Worm (Caenorhabditis elegans) whole organism, L2 larva: ENCODE measurements around the gene F55G1.15.

ENCODE experiments used
- C34F6.9 ChIP-seq: fragments of 150-350 bp; optimal IDR thresholded peaks from 2 replicates; lab custom pipeline; 2014; ENCODE audit warnings: missing biosample characterization, missing genetic modification characterization
- F13H6.1 ChIP-seq: sonication (generic microtip); optimal IDR thresholded peaks from 2 replicates; lab custom pipeline; 2016; ENCODE audit warnings: missing genetic modification characterization, missing compliant biosample characterization
- R02D3.7 ChIP-seq: fragments of 150-350 bp; optimal IDR thresholded peaks from 2 replicates; lab custom pipeline; 2014; ENCODE audit warnings: missing biosample characterization, missing genetic modification characterization
- alr-1 ChIP-seq: fragments of 150-350 bp; optimal IDR thresholded peaks from 2 replicates; lab custom pipeline; 2014; ENCODE audit warnings: missing biosample characterization, missing genetic modification characterization
- aly-2 ChIP-seq: fragments of 150-350 bp; optimal IDR thresholded peaks from 2 replicates; lab custom pipeline; 2014; ENCODE audit warnings: missing biosample characterization, missing genetic modification characterization
- ama-1 ChIP-seq: fragments of 150-350 bp; optimal IDR thresholded peaks from 2 replicates; lab custom pipeline; 2018; ENCODE audit warnings: inconsistent platforms
- blmp-1 ChIP-seq: sonication (generic microtip); optimal IDR thresholded peaks from 2 replicates; lab custom pipeline; 2017; ENCODE audit warnings: missing genetic modification characterization, mild to moderate bottlenecking, missing compliant biosample characterization, antibody characterized with exemption, moderate library complexity; ENCODE audit not compliant: insufficient read depth
- ceh-16 ChIP-seq: fragments of 150-350 bp; optimal IDR thresholded peaks from 2 replicates; lab custom pipeline; 2014; ENCODE audit warnings: missing biosample characterization, missing genetic modification characterization
- ceh-82 ChIP-seq: fragments of 150-350 bp; optimal IDR thresholded peaks from 2 replicates; lab custom pipeline; 2014; ENCODE audit warnings: missing biosample characterization, missing genetic modification characterization
- crh-2 ChIP-seq: sonication (generic microtip); optimal IDR thresholded peaks from 2 replicates; lab custom pipeline; 2017; ENCODE audit warnings: missing biosample characterization, missing genetic modification characterization
- dmd-4 ChIP-seq: sonication (generic microtip); optimal IDR thresholded peaks from 2 replicates; lab custom pipeline; 2017; ENCODE audit warnings: missing biosample characterization, missing genetic modification characterization
- egl-27 ChIP-seq: sonication (generic microtip); optimal IDR thresholded peaks from 3 replicates; lab custom pipeline; 2017; ENCODE audit warnings: missing biosample characterization, missing genetic modification reagents, missing genetic modification characterization
- elt-1 ChIP-seq: fragments of 150-350 bp; optimal IDR thresholded peaks from 2 replicates; lab custom pipeline; 2014; ENCODE audit warnings: missing biosample characterization, missing genetic modification characterization
- elt-3 ChIP-seq: sonication (generic microtip); optimal IDR thresholded peaks from 2 replicates; lab custom pipeline; 2017; ENCODE audit warnings: missing biosample characterization, missing genetic modification characterization
- fos-1 ChIP-seq: fragments of 150-350 bp; optimal IDR thresholded peaks from 2 replicates; lab custom pipeline; 2014; ENCODE audit warnings: missing biosample characterization, missing genetic modification characterization
- lin-11 ChIP-seq: fragments of 150-350 bp; sonication (generic microtip); optimal IDR thresholded peaks from 2 replicates; lab custom pipeline; 2014; ENCODE audit warnings: missing biosample characterization, missing genetic modification characterization, inconsistent platforms, mixed read lengths
- lin-13 ChIP-seq: fragments of 150-350 bp; optimal IDR thresholded peaks from 2 replicates; lab custom pipeline; 2014; ENCODE audit warnings: missing biosample characterization, missing genetic modification reagents, missing genetic modification characterization
- lin-39 ChIP-seq: fragments of 150-350 bp; optimal IDR thresholded peaks from 2 replicates; lab custom pipeline; 2014; ENCODE audit warnings: missing biosample characterization, missing genetic modification reagents, missing genetic modification characterization
- lsy-2 ChIP-seq, 2 experiments: fragments of 150-350 bp in 1 of 2; sonication (generic microtip) in 1 of 2; optimal IDR thresholded peaks; 2 replicates each; lab custom pipeline; 2014 to 2017; ENCODE audit warnings: missing biosample characterization in 2 of 2, missing genetic modification characterization in 2 of 2
- mab-5 ChIP-seq: fragments of 150-350 bp; optimal IDR thresholded peaks from 2 replicates; lab custom pipeline; 2014; ENCODE audit warnings: missing biosample characterization, missing genetic modification characterization
- mbf-1 ChIP-seq: sonication (generic microtip); optimal IDR thresholded peaks from 2 replicates; lab custom pipeline; 2017; ENCODE audit warnings: missing biosample characterization, missing genetic modification characterization
- mdl-1 ChIP-seq, 2 experiments: fragments of 150-350 bp in 1 of 2; sonication (generic microtip) in 1 of 2; optimal IDR thresholded peaks; 2 replicates each; lab custom pipeline; 2017; ENCODE audit warnings: missing biosample characterization in 2 of 2, missing genetic modification characterization in 2 of 2
- nhr-11 ChIP-seq: fragments of 150-350 bp; optimal IDR thresholded peaks from 2 replicates; lab custom pipeline; 2014; ENCODE audit warnings: missing biosample characterization, missing genetic modification characterization
- nhr-12 ChIP-seq: fragments of 150-350 bp; optimal IDR thresholded peaks from 2 replicates; lab custom pipeline; 2014; ENCODE audit warnings: missing biosample characterization, missing genetic modification characterization
- nhr-129 ChIP-seq: fragments of 150-350 bp; optimal IDR thresholded peaks from 2 replicates; lab custom pipeline; 2014; ENCODE audit warnings: missing biosample characterization, missing genetic modification characterization
- nhr-23 ChIP-seq: fragments of 150-350 bp; optimal IDR thresholded peaks from 2 replicates; lab custom pipeline; 2014; ENCODE audit warnings: missing biosample characterization, missing genetic modification reagents, missing genetic modification characterization
- nhr-237 ChIP-seq: fragments of 150-350 bp; optimal IDR thresholded peaks from 2 replicates; lab custom pipeline; 2014; ENCODE audit warnings: missing biosample characterization, missing genetic modification characterization
- nhr-25 ChIP-seq: fragments of 150-350 bp; sonication (generic microtip); optimal IDR thresholded peaks from 3 replicates; lab custom pipeline; 2014; ENCODE audit warnings: missing biosample characterization, missing genetic modification characterization
- nhr-6 ChIP-seq: fragments of 150-350 bp; optimal IDR thresholded peaks from 2 replicates; lab custom pipeline; 2014; ENCODE audit warnings: missing biosample characterization, missing genetic modification characterization
- nhr-77 ChIP-seq: fragments of 150-350 bp; optimal IDR thresholded peaks from 2 replicates; lab custom pipeline; 2014; ENCODE audit warnings: missing biosample characterization, missing genetic modification characterization
- sem-4 ChIP-seq: fragments of 150-350 bp; optimal IDR thresholded peaks from 2 replicates; lab custom pipeline; 2014; ENCODE audit warnings: missing biosample characterization, missing genetic modification reagents, missing genetic modification characterization
- skn-1 ChIP-seq: sonication (generic microtip); optimal IDR thresholded peaks from 2 replicates; lab custom pipeline; 2017; ENCODE audit warnings: missing biosample characterization, missing genetic modification characterization
- sma-3 ChIP-seq: sonication (generic microtip); optimal IDR thresholded peaks from 2 replicates; lab custom pipeline; 2016; ENCODE audit warnings: missing genetic modification reagents, missing genetic modification characterization, missing compliant biosample characterization
- sma-9 ChIP-seq, 2 experiments: fragments of 150-350 bp in 1 of 2; sonication (generic microtip) in 1 of 2; optimal IDR thresholded peaks; 2 replicates each; lab custom pipeline; 2014 to 2016; ENCODE audit warnings: missing genetic modification characterization in 2 of 2, mild to moderate bottlenecking in 1 of 2, missing biosample characterization in 1 of 2, missing compliant biosample characterization in 1 of 2, missing genetic modification reagents in 1 of 2, moderate library complexity in 1 of 2
- snpc-4 ChIP-seq: fragments of 150-350 bp; optimal IDR thresholded peaks from 2 replicates; lab custom pipeline; 2014; ENCODE audit warnings: missing biosample characterization, missing genetic modification characterization
- unc-39 ChIP-seq: fragments of 150-350 bp; optimal IDR thresholded peaks from 2 replicates; lab custom pipeline; 2014; ENCODE audit warnings: missing biosample characterization, missing genetic modification characterization
- unc-55 ChIP-seq: fragments of 150-350 bp; sonication (generic microtip); optimal IDR thresholded peaks from 3 replicates; lab custom pipeline; 2014; ENCODE audit warnings: missing biosample characterization, missing genetic modification reagents, missing genetic modification characterization
- zag-1 ChIP-seq: fragments of 150-350 bp; optimal IDR thresholded peaks from 2 replicates; lab custom pipeline; 2014; ENCODE audit warnings: missing biosample characterization, missing genetic modification characterization
- ztf-11 ChIP-seq: sonication (generic microtip); optimal IDR thresholded peaks from 2 replicates; lab custom pipeline; 2017; ENCODE audit warnings: missing biosample characterization, missing genetic modification characterization
- ztf-4 ChIP-seq: fragments of 150-350 bp; optimal IDR thresholded peaks from 2 replicates; lab custom pipeline; 2014; ENCODE audit warnings: missing biosample characterization, missing genetic modification characterization

F55G1.15 gene

ce11 chrIV:7506711-7507110 lies 5.5 kb upstream of the F55G1.15 start:
- TF ChIP-seq ceh-82 (tag; lab: Kevin White, UChicago) (no peak), blmp-1 (no peak), mab-5 (no peak), elt-3 (tag; lab: Kevin White, UChicago) (no peak), ama-1 (no peak), dmd-4 (tag; lab: Kevin White, UChicago) (no peak), aly-2 (tag; lab: Kevin White, UChicago) (no peak), sma-3 (no peak), egl-27 (tag; lab: Kevin White, UChicago) (no peak), ztf-11 (tag; lab: Kevin White, UChicago) (no peak), nhr-25 (tag; lab: Kevin White, UChicago) (no peak), mdl-1 (tag; optimal IDR thresholded peaks at IDR 0.05; lab: Kevin White, UChicago) (no peak), ztf-4 (no peak), fos-1 (tag; lab: Kevin White, UChicago) (no peak), zag-1 (no peak), unc-55 (GFP tag; lab: Kevin White, UChicago) (no peak), skn-1 (no peak), nhr-23 (tag; lab: Kevin White, UChicago) (no peak), nhr-11 (tag; lab: Kevin White, UChicago) (no peak), unc-39 (tag; lab: Kevin White, UChicago) (no peak)

- peak; percentile 23 for TF ChIP-seq nhr-25 (tag; lab: Kevin White, UChicago)
- TF ChIP-seq nhr-129, result peak; percentile 74
- TF ChIP-seq R02D3.7 (tag; lab: Kevin White, UChicago), result no peak
- no peak for TF ChIP-seq nhr-12 (tag; lab: Kevin White, UChicago)
- TF ChIP-seq fos-1 (tag; lab: Kevin White, UChicago), result peak; percentile 14
- no peak for TF ChIP-seq ceh-82 (tag; lab: Kevin White, UChicago)
- peak; percentile 78 for TF ChIP-seq ama-1
- TF ChIP-seq snpc-4 (tag; lab: Kevin White, UChicago), result no peak
- peak; percentile 66 for TF ChIP-seq sma-9 (GFP tag; optimal IDR thresholded peaks at IDR 0.05; lab: Kevin White, UChicago)
- no peak for TF ChIP-seq sma-9 (tag; optimal IDR thresholded peaks at IDR 0.05; lab: Kevin White, UChicago)
- TF ChIP-seq blmp-1, result no peak
- peak; percentile 30 for TF ChIP-seq sma-3
- peak; percentile 13 for TF ChIP-seq lin-13 (GFP tag; lab: Kevin White, UChicago)
- TF ChIP-seq ceh-16 (tag; lab: Kevin White, UChicago), result no peak
- TF ChIP-seq lsy-2 (tag; optimal IDR thresholded peaks at IDR 0.05; lab: Kevin White, UChicago), result peak in 1 of 2 experiments; percentile 33
- no peak for TF ChIP-seq nhr-23 (tag; lab: Kevin White, UChicago)
- peak; percentile 53 for TF ChIP-seq nhr-6 (tag; lab: Kevin White, UChicago)
- TF ChIP-seq unc-39 (tag; lab: Kevin White, UChicago), result no peak
- peak; percentile 12 for TF ChIP-seq ztf-4
- TF ChIP-seq nhr-11 (tag; lab: Kevin White, UChicago), result no peak
- TF ChIP-seq, all 48 proteins: peak for 10
Observed at ce11 chrIV:7505866-7506488, 4.7 kb upstream of the F55G1.15 start.

ce11 chrIV:7503322-7503721 lies 2.1 kb upstream of the F55G1.15 start, which contains the start of gene glt-6:
Gene glt-6 (plus strand): TSS chrIV:7503622.
- TF ChIP-seq nhr-129, result no peak
- TF ChIP-seq snpc-4 (tag; lab: Kevin White, UChicago), result no peak
- no peak for TF ChIP-seq skn-1
- no peak for TF ChIP-seq nhr-25 (tag; lab: Kevin White, UChicago)
- TF ChIP-seq ztf-11 (tag; lab: Kevin White, UChicago), result no peak
- TF ChIP-seq mab-5, result no peak
- TF ChIP-seq dmd-4 (tag; lab: Kevin White, UChicago), result no peak
- TF ChIP-seq lsy-2 (tag; optimal IDR thresholded peaks at IDR 0.05; lab: Kevin White, UChicago), result no peak
- no peak for TF ChIP-seq C34F6.9 (tag; lab: Kevin White, UChicago)
- TF ChIP-seq nhr-237 (tag; lab: Kevin White, UChicago), result no peak
- TF ChIP-seq sma-9 (GFP tag; optimal IDR thresholded peaks at IDR 0.05; lab: Kevin White, UChicago), result no peak
- TF ChIP-seq sma-9 (tag; optimal IDR thresholded peaks at IDR 0.05; lab: Kevin White, UChicago), result no peak
- TF ChIP-seq ama-1, result no peak
- no peak for TF ChIP-seq crh-2
- TF ChIP-seq F13H6.1 (tag; lab: Kevin White, UChicago), result no peak
- TF ChIP-seq elt-1, result no peak

- TF ChIP-seq nhr-77 (no peak), nhr-6 (tag; lab: Kevin White, UChicago) (no peak), skn-1 (no peak), zag-1 (no peak), unc-39 (tag; lab: Kevin White, UChicago) (no peak), nhr-12 (tag; lab: Kevin White, UChicago) (no peak), fos-1 (tag; lab: Kevin White, UChicago) (no peak), alr-1 (no peak), lin-11 (tag; lab: Kevin White, UChicago) (no peak), mbf-1 (tag; lab: Kevin White, UChicago) (no peak), lin-13 (GFP tag; lab: Kevin White, UChicago) (no peak), unc-55 (GFP tag; lab: Kevin White, UChicago) (no peak), mdl-1 (tag; optimal IDR thresholded peaks at IDR 0.05; lab: Kevin White, UChicago) (no peak), ama-1 (no peak), ceh-16 (tag; lab: Kevin White, UChicago) (no peak), snpc-4 (tag; lab: Kevin White, UChicago) (no peak), lin-39 (tag; lab: Kevin White, UChicago) (no peak), sem-4 (tag; lab: Kevin White, UChicago) (no peak), aly-2 (tag; lab: Kevin White, UChicago) (no peak)
Observed at ce11 chrIV:7500924-7501323, 313 bp downstream of the F55G1.15 start.
